Worm (Caenorhabditis elegans) whole organism, L1 larva: ENCODE measurements around the gene F47B7.2.

ENCODE experiments used
- C04F5.9 ChIP-seq: sonication (generic microtip); optimal IDR thresholded peaks from 2 replicates; lab custom pipeline; 2016; ENCODE audit warnings: missing genetic modification characterization, missing compliant biosample characterization
- F16B12.6 ChIP-seq: fragments of 150-350 bp; optimal IDR thresholded peaks from 2 replicates; lab custom pipeline; 2014; ENCODE audit warnings: missing biosample characterization, missing genetic modification characterization
- Y116A8C.19 ChIP-seq: sonication (generic microtip); optimal IDR thresholded peaks from 2 replicates; lab custom pipeline; 2016; ENCODE audit warnings: missing compliant biosample characterization, missing genetic modification characterization, borderline replicate concordance
- aha-1 ChIP-seq: fragments of 150-350 bp; optimal IDR thresholded peaks from 2 replicates; lab custom pipeline; 2014; ENCODE audit warnings: missing biosample characterization, missing genetic modification characterization
- ama-1 ChIP-seq: fragments of 150-350 bp; optimal IDR thresholded peaks from 2 replicates; lab custom pipeline; 2014
- blmp-1 ChIP-seq: fragments of 150-350 bp; optimal IDR thresholded peaks from 2 replicates; lab custom pipeline; 2014; ENCODE audit warnings: missing biosample characterization, missing genetic modification characterization
- ceh-63 ChIP-seq: fragments of 200-800 bp; sonication (Bioruptor generic); optimal IDR thresholded peaks from 2 replicates; lab custom pipeline; 2018; ENCODE audit warnings: mild to moderate bottlenecking, missing genetic modification characterization, missing compliant biosample characterization
- ceh-8 ChIP-seq: fragments of 200-800 bp; sonication (Bioruptor generic); optimal IDR thresholded peaks from 2 replicates; lab custom pipeline; 2018; ENCODE audit warnings: mild to moderate bottlenecking, missing genetic modification characterization, moderate library complexity, missing compliant biosample characterization
- ceh-82 ChIP-seq, 3 experiments: fragments of 150-350 bp in 1 of 3; sonication (generic microtip) in 2 of 3; optimal IDR thresholded peaks; 2 replicates each; lab custom pipeline; 2014 to 2017; ENCODE audit warnings: missing biosample characterization in 3 of 3, missing genetic modification characterization in 3 of 3
- ceh-90 ChIP-seq: sonication (generic microtip); optimal IDR thresholded peaks from 2 replicates; lab custom pipeline; 2016; ENCODE audit warnings: missing genetic modification characterization, missing compliant biosample characterization
- egl-13 ChIP-seq: sonication (generic microtip); optimal IDR thresholded peaks from 2 replicates; lab custom pipeline; 2016; ENCODE audit warnings: missing genotype, missing genetic modification reagents, missing genetic modification characterization, missing compliant biosample characterization
- elt-2 ChIP-seq: sonication (generic microtip); optimal IDR thresholded peaks from 2 replicates; lab custom pipeline; 2016; ENCODE audit warnings: missing genetic modification characterization, mild to moderate bottlenecking, inconsistent platforms, missing compliant biosample characterization, missing genetic modification reagents
- ets-5 ChIP-seq: fragments of 200-800 bp; sonication (Bioruptor generic); IDR thresholded peaks from 2 replicates; pipeline ENCODE4 v1.3.6; 2022; ENCODE audit warnings: missing genetic modification characterization, missing compliant biosample characterization
- fkh-8 ChIP-seq: sonication (generic microtip); optimal IDR thresholded peaks from 2 replicates; lab custom pipeline; 2016; ENCODE audit warnings: mild to moderate bottlenecking, missing genetic modification characterization, missing compliant biosample characterization
- hlh-17 ChIP-seq: fragments of 200-800 bp; sonication (Bioruptor generic); optimal IDR thresholded peaks from 2 replicates; lab custom pipeline; 2018; ENCODE audit warnings: missing genetic modification characterization, mild to moderate bottlenecking, missing compliant biosample characterization, moderate library complexity, borderline replicate concordance
- hlh-4 ChIP-seq: sonication (generic microtip); optimal IDR thresholded peaks from 2 replicates; lab custom pipeline; 2016; ENCODE audit warnings: mild to moderate bottlenecking, missing genetic modification characterization, missing compliant biosample characterization
- irx-1 ChIP-seq: sonication (generic microtip); optimal IDR thresholded peaks from 2 replicates; lab custom pipeline; 2016; ENCODE audit warnings: missing genetic modification characterization, missing compliant biosample characterization
- lin-13 ChIP-seq: fragments of 150-350 bp; optimal IDR thresholded peaks from 2 replicates; lab custom pipeline; 2014; ENCODE audit warnings: missing biosample characterization, missing genetic modification reagents, missing genetic modification characterization
- lin-14 ChIP-seq: fragments of 200-800 bp; sonication (Bioruptor generic); optimal IDR thresholded peaks from 2 replicates; lab custom pipeline; 2018; ENCODE audit warnings: mild to moderate bottlenecking, missing genetic modification characterization, moderate library complexity, missing compliant biosample characterization
- lin-35 ChIP-seq, 2 experiments: fragments of 150-350 bp; optimal IDR thresholded peaks; 2 replicates each; lab custom pipeline; 2014; ENCODE audit warnings: missing biosample characterization in 2 of 2, missing genetic modification characterization in 2 of 2, missing genetic modification reagents in 2 of 2
- lir-3 ChIP-seq: sonication (generic microtip); optimal IDR thresholded peaks from 2 replicates; lab custom pipeline; 2016; ENCODE audit warnings: mild to moderate bottlenecking, missing genetic modification characterization, moderate library complexity, missing compliant biosample characterization; ENCODE audit not compliant: poor library complexity
- lsy-2 ChIP-seq, 2 experiments: fragments of 150-350 bp; optimal IDR thresholded peaks; 2 replicates each; lab custom pipeline; 2014; ENCODE audit warnings: missing biosample characterization in 2 of 2, missing genetic modification characterization in 2 of 2
- mdl-1 ChIP-seq, 2 experiments: fragments of 150-350 bp; optimal IDR thresholded peaks; 2 replicates each; lab custom pipeline; 2014 to 2017; ENCODE audit warnings: missing biosample characterization in 2 of 2, missing genetic modification characterization in 2 of 2, inconsistent platforms in 1 of 2
- nhr-11 ChIP-seq: fragments of 150-350 bp; optimal IDR thresholded peaks from 2 replicates; lab custom pipeline; 2014; ENCODE audit warnings: missing biosample characterization, missing genetic modification characterization
- nhr-19 ChIP-seq: fragments of 200-800 bp; sonication (Bioruptor generic); conservative IDR thresholded peaks from 2 replicates; pipeline ENCODE4 v1.3.6; 2022; ENCODE audit warnings: missing genetic modification characterization, missing compliant biosample characterization
- nhr-20 ChIP-seq: sonication (generic microtip); optimal IDR thresholded peaks from 2 replicates; lab custom pipeline; 2016; ENCODE audit warnings: mild to moderate bottlenecking, missing genetic modification characterization, missing compliant biosample characterization
- nhr-28 ChIP-seq: fragments of 150-350 bp; optimal IDR thresholded peaks from 2 replicates; lab custom pipeline; 2014; ENCODE audit warnings: missing biosample characterization, missing genetic modification characterization
- nhr-47 ChIP-seq: sonication (generic microtip); optimal IDR thresholded peaks from 2 replicates; lab custom pipeline; 2016; ENCODE audit warnings: mild to moderate bottlenecking, missing genetic modification characterization, moderate library complexity, missing compliant biosample characterization
- nhr-71 ChIP-seq: sonication (generic microtip); optimal IDR thresholded peaks from 2 replicates; lab custom pipeline; 2016; ENCODE audit warnings: mild to moderate bottlenecking, missing genetic modification characterization, moderate library complexity, missing compliant biosample characterization
- nhr-77 ChIP-seq: fragments of 150-350 bp; optimal IDR thresholded peaks from 2 replicates; lab custom pipeline; 2014; ENCODE audit warnings: missing biosample characterization, missing genetic modification characterization
- nhr-85 ChIP-seq: sonication (generic microtip); peaks from one replicate; lab custom pipeline; 2016; ENCODE audit warnings: missing genetic modification characterization, inconsistent platforms, missing compliant biosample characterization
- pqm-1 ChIP-seq: sonication (generic microtip); optimal IDR thresholded peaks from 3 replicates; lab custom pipeline; 2017; ENCODE audit warnings: missing biosample characterization, missing genetic modification characterization
- rnt-1 ChIP-seq: sonication (generic microtip); optimal IDR thresholded peaks from 2 replicates; lab custom pipeline; 2016; ENCODE audit warnings: mild to moderate bottlenecking, missing genetic modification characterization, moderate library complexity, missing compliant biosample characterization
- skn-1 ChIP-seq: fragments of 150-350 bp; optimal IDR thresholded peaks from 2 replicates; lab custom pipeline; 2014; ENCODE audit warnings: missing biosample characterization, missing genetic modification characterization
- snpc-4 ChIP-seq: fragments of 150-350 bp; optimal IDR thresholded peaks from 2 replicates; lab custom pipeline; 2014; ENCODE audit warnings: missing biosample characterization, missing genetic modification characterization
- snu-23 ChIP-seq: sonication (generic microtip); optimal IDR thresholded peaks from 2 replicates; lab custom pipeline; 2016; ENCODE audit warnings: missing genetic modification characterization, missing compliant biosample characterization
- sup-37 ChIP-seq: fragments of 200-800 bp; sonication (Bioruptor generic); optimal IDR thresholded peaks from 2 replicates; lab custom pipeline; 2018; ENCODE audit warnings: mild to moderate bottlenecking, missing genetic modification characterization, missing compliant biosample characterization
- swsn-7 ChIP-seq: sonication (generic microtip); optimal IDR thresholded peaks from 2 replicates; lab custom pipeline; 2016; ENCODE audit warnings: missing genetic modification characterization, missing compliant biosample characterization
- tlp-1 ChIP-seq: fragments of 150-350 bp; optimal IDR thresholded peaks from 2 replicates; lab custom pipeline; 2014; ENCODE audit warnings: missing biosample characterization, missing genetic modification characterization
- unc-30 ChIP-seq: sonication (generic microtip); optimal IDR thresholded peaks from 2 replicates; lab custom pipeline; 2017; ENCODE audit warnings: missing biosample characterization, missing genetic modification characterization
- unc-62 ChIP-seq: fragments of 150-350 bp; optimal IDR thresholded peaks from 2 replicates; lab custom pipeline; 2014; ENCODE audit warnings: missing biosample characterization, missing genetic modification reagents, missing genetic modification characterization
- unc-86 ChIP-seq: sonication (generic microtip); optimal IDR thresholded peaks from 2 replicates; lab custom pipeline; 2016; ENCODE audit warnings: missing genetic modification characterization, missing compliant biosample characterization
- zag-1 ChIP-seq: fragments of 150-350 bp; optimal IDR thresholded peaks from 2 replicates; lab custom pipeline; 2014; ENCODE audit warnings: missing biosample characterization, missing genetic modification characterization
- zip-4 ChIP-seq: fragments of 200-800 bp; sonication (Bioruptor generic); optimal IDR thresholded peaks from 2 replicates; lab custom pipeline; 2018; ENCODE audit warnings: mild to moderate bottlenecking, missing genetic modification characterization, moderate library complexity, missing compliant biosample characterization
- ztf-4 ChIP-seq: fragments of 150-350 bp; optimal IDR thresholded peaks from 2 replicates; lab custom pipeline; 2014; ENCODE audit warnings: missing biosample characterization, missing genetic modification characterization

Gene F47B7.2

ce11 chrX:3823869-3824268 is 51.3 kb downstream of the F47B7.2 start (continued):
- TF ChIP-seq nhr-47 (tag; lab: Kevin White, UChicago) (no peak), F16B12.6 (tag; lab: Kevin White, UChicago) (no peak), fkh-8 (no peak), lir-3 (tag; lab: Kevin White, UChicago) (no peak), ceh-63 (GFP tag; lab: Kevin White, UChicago) (no peak), irx-1 (tag; lab: Kevin White, UChicago) (no peak), ama-1 (lab: Kevin White, UChicago) (no peak), blmp-1 (tag; lab: Kevin White, UChicago) (no peak), nhr-71 (tag; lab: Kevin White, UChicago) (peak; percentile 19), nhr-11 (tag; lab: Kevin White, UChicago) (no peak), lin-13 (GFP tag; lab: Kevin White, UChicago) (no peak), elt-2 (peak; percentile 98), ets-5 (GFP tag; lab: Robert Waterston, UW) (no peak), hlh-4 (tag; lab: Kevin White, UChicago) (no peak), nhr-77 (tag; lab: Kevin White, UChicago) (no peak), swsn-7 (no peak), tlp-1 (tag; lab: Kevin White, UChicago) (peak; percentile 68), aha-1 (tag; lab: Kevin White, UChicago) (no peak), nhr-19 (GFP tag; lab: Robert Waterston, UW) (no peak), hlh-17 (no peak), Y116A8C.19 (tag; lab: Kevin White, UChicago) (no peak), ceh-82 (tag; optimal IDR thresholded peaks at IDR 0.05; lab: Kevin White, UChicago) (no peak), ceh-8 (GFP tag; lab: Kevin White, UChicago) (no peak), unc-30 (tag; lab: Kevin White, UChicago) (no peak), zag-1 (tag; lab: Kevin White, UChicago) (no peak), snpc-4 (tag; lab: Kevin White, UChicago) (no peak), ztf-4 (no peak), nhr-20 (tag; lab: Kevin White, UChicago) (peak; percentile 14), ceh-90 (tag; lab: Kevin White, UChicago) (no peak), rnt-1 (no peak), lin-35 (GFP tag; optimal IDR thresholded peaks at IDR 0.05; lab: Kevin White, UChicago) (peak in 1 of 2 experiments; percentile 42), zip-4 (GFP tag; lab: Kevin White, UChicago) (no peak), unc-86 (tag; lab: Kevin White, UChicago) (no peak), nhr-28 (tag; lab: Kevin White, UChicago) (no peak), pqm-1 (peak; percentile 92), lin-14 (peak; percentile 32)
- TF ChIP-seq, all 84 proteins: peak for 8

ce11 chrX:3824443-3824842 is 51.9 kb downstream of the F47B7.2 start:
- no peak for TF ChIP-seq C04F5.9 (tag; lab: Kevin White, UChicago)
- TF ChIP-seq sup-37 = peak; percentile 1
- TF ChIP-seq unc-30 (tag; lab: Kevin White, UChicago) = no peak
- TF ChIP-seq blmp-1 (tag; lab: Kevin White, UChicago) = peak; percentile 27

- no peak for TF ChIP-seq lsy-2 (tag; optimal IDR thresholded peaks at IDR 0.05; lab: Kevin White, UChicago)
- no peak for TF ChIP-seq ceh-82 (tag; optimal IDR thresholded peaks at IDR 0.05; lab: Kevin White, UChicago)
- peak; percentile 68 for TF ChIP-seq elt-2
- TF ChIP-seq unc-62 = no peak
- peak; percentile 25 for TF ChIP-seq lin-14
- peak; percentile 35 for TF ChIP-seq blmp-1 (tag; lab: Kevin White, UChicago)
- TF ChIP-seq hlh-4 (tag; lab: Kevin White, UChicago) = no peak
- TF ChIP-seq snu-23 (GFP tag; lab: Kevin White, UChicago) = peak; percentile 1
- no peak for TF ChIP-seq egl-13 (tag; lab: Kevin White, UChicago)
- TF ChIP-seq nhr-47 (tag; lab: Kevin White, UChicago) = no peak
- no peak for TF ChIP-seq mdl-1 (tag; optimal IDR thresholded peaks at IDR 0.05; lab: Kevin White, UChicago)
- no peak for TF ChIP-seq skn-1 (tag; lab: Kevin White, UChicago)
- TF ChIP-seq nhr-85 (tag; lab: Kevin White, UChicago) = peak; percentile 72
- TF ChIP-seq snpc-4 (tag; lab: Kevin White, UChicago) = no peak
Measured at ce11 chrX:3824907-3825689, 52.5 kb downstream of the F47B7.2 start.
